Fruit fly (Drosophila melanogaster) whole organism, adult: ENCODE measurements around the gene eIF2D.
A peak's percentile ranks its signal among the peaks of the same experiment; 100 is the strongest.

ENCODE experiments used
- CG11617 ChIP-seq: fragments of 200-800 bp; sonication (Bioruptor generic); optimal IDR thresholded peaks from 2 replicates; lab custom pipeline; 2017; ENCODE audit warnings: mild to moderate bottlenecking, missing biosample characterization, missing genetic modification reagents, missing genetic modification characterization
- CG12768 ChIP-seq: fragments of 200-800 bp; sonication (Bioruptor generic); optimal IDR thresholded peaks from 2 replicates; lab custom pipeline; 2017; ENCODE audit warnings: missing biosample characterization, missing genetic modification characterization, mild to moderate bottlenecking, moderate library complexity, missing genetic modification reagents
- CG14711 ChIP-seq: fragments of 200-800 bp; sonication (Bioruptor generic); optimal IDR thresholded peaks from 2 replicates; lab custom pipeline; 2018; ENCODE audit warnings: missing biosample characterization, mild to moderate bottlenecking, missing genetic modification characterization, moderate library complexity
- CG1620 ChIP-seq: fragments of 200-800 bp; sonication (Bioruptor generic); optimal IDR thresholded peaks from 2 replicates; lab custom pipeline; 2016; ENCODE audit warnings: missing biosample characterization, missing genetic modification characterization
- CG33017 ChIP-seq: fragments of 200-800 bp; sonication (Bioruptor generic); optimal IDR thresholded peaks from 2 replicates; lab custom pipeline; 2018; ENCODE audit warnings: missing biosample characterization, mild to moderate bottlenecking, missing genetic modification characterization, moderate library complexity
- CG5204 ChIP-seq: fragments of 200-800 bp; sonication (Bioruptor generic); optimal IDR thresholded peaks from 2 replicates; lab custom pipeline; 2016; ENCODE audit warnings: missing biosample characterization, missing genetic modification characterization
- CG7045 ChIP-seq: fragments of 200-800 bp; sonication (Bioruptor generic); optimal IDR thresholded peaks from 2 replicates; lab custom pipeline; 2017; ENCODE audit warnings: missing biosample characterization, mild to moderate bottlenecking, missing genetic modification characterization
- CG7101 ChIP-seq: fragments of 200-800 bp; sonication (Bioruptor generic); optimal IDR thresholded peaks from 2 replicates; lab custom pipeline; 2018; ENCODE audit warnings: missing biosample characterization, mild to moderate bottlenecking, missing genetic modification characterization, moderate library complexity
- Clk ChIP-seq: fragments of 200-800 bp; sonication (Bioruptor generic); optimal IDR thresholded peaks from 2 replicates; lab custom pipeline; 2017; ENCODE audit warnings: missing biosample characterization, missing genetic modification characterization
- Crg-1 ChIP-seq: fragments of 200-800 bp; sonication (Bioruptor generic); optimal IDR thresholded peaks from 2 replicates; lab custom pipeline; 2016; ENCODE audit warnings: missing biosample characterization, missing genetic modification characterization
- Hr96 ChIP-seq: fragments of 200-800 bp; sonication (Bioruptor generic); optimal IDR thresholded peaks from 2 replicates; lab custom pipeline; 2016; ENCODE audit warnings: missing biosample characterization, missing genetic modification characterization
- Mnt ChIP-seq: fragments of 200-800 bp; sonication (Bioruptor generic); optimal IDR thresholded peaks from 2 replicates; lab custom pipeline; 2016; ENCODE audit warnings: missing biosample characterization, mild to moderate bottlenecking, missing genetic modification characterization
- bab1 ChIP-seq: fragments of 200-800 bp; sonication (Bioruptor generic); optimal IDR thresholded peaks from 3 replicates; lab custom pipeline; 2019; ENCODE audit warnings: missing biosample characterization, mild to moderate bottlenecking, missing genetic modification characterization, moderate library complexity
- cic ChIP-seq: fragments of 200-800 bp; sonication (Bioruptor generic); optimal IDR thresholded peaks from 2 replicates; lab custom pipeline; 2017; ENCODE audit warnings: missing biosample characterization, mild to moderate bottlenecking, missing genetic modification characterization, moderate library complexity
- cnc ChIP-seq, 2 experiments: fragments of >200 bp; optimal IDR thresholded peaks; 2 replicates each; lab custom pipeline; 2017
- kay ChIP-seq: fragments of 200-800 bp; sonication (Bioruptor generic); peaks from one replicate; lab custom pipeline; 2016; ENCODE audit warnings: missing biosample characterization, missing genetic modification characterization, borderline replicate concordance
- ovo ChIP-seq: fragments of 200-800 bp; sonication (Bioruptor generic); optimal IDR thresholded peaks from 2 replicates; lab custom pipeline; 2016; ENCODE audit warnings: missing biosample characterization, missing genetic modification characterization
- pad ChIP-seq: fragments of 200-800 bp; sonication (Bioruptor generic); optimal IDR thresholded peaks from 3 replicates; lab custom pipeline; 2017; ENCODE audit warnings: missing biosample characterization, missing genetic modification characterization, mild to moderate bottlenecking, moderate library complexity, missing genetic modification reagents
- tj ChIP-seq: fragments of 200-800 bp; sonication (Bioruptor generic); optimal IDR thresholded peaks from 3 replicates; lab custom pipeline; 2017; ENCODE audit warnings: missing biosample characterization, mild to moderate bottlenecking, missing genetic modification characterization, moderate library complexity
- toe ChIP-seq: fragments of 200-800 bp; sonication (Bioruptor generic); optimal IDR thresholded peaks from 2 replicates; lab custom pipeline; 2016; ENCODE audit warnings: missing biosample characterization, missing genetic modification characterization

Gene eIF2D

dm6 chr3R:29116167-29116725 lies 35.3 kb downstream of the eIF2D start, which contains the start of gene Atg14:
TSS of gene Atg14 (plus strand) at chr3R:29116391.
- TF ChIP-seq tj (GFP tag; lab: Kevin White, UChicago) (no peak), CG7045 (GFP tag; lab: Kevin White, UChicago) (no peak), CG5204 (no peak), cnc (optimal IDR thresholded peaks at IDR 0.05; lab: Kevin White, UChicago) (no peak), CG33017 (tag; lab: Kevin White, UChicago) (peak; percentile 12), Crg-1 (peak; percentile 40), ovo (GFP tag; lab: Kevin White, UChicago) (no peak), bab1 (GFP tag; lab: Kevin White, UChicago) (peak; percentile 47), CG12768 (peak; percentile 44), toe (GFP tag; lab: Kevin White, UChicago) (no peak), Hr96 (GFP tag; lab: Kevin White, UChicago) (peak; percentile 40), Mnt (GFP tag; lab: Kevin White, UChicago) (peak; percentile 58), CG11617 (GFP tag; lab: Kevin White, UChicago) (no peak), CG7101 (tag; lab: Kevin White, UChicago) (peak; percentile 57), Clk (GFP tag; lab: Kevin White, UChicago) (no peak), CG1620 (GFP tag; lab: Kevin White, UChicago) (peak; percentile 12), pad (peak; percentile 52), cic (GFP tag; lab: Kevin White, UChicago) (peak; percentile 37), CG14711 (peak; percentile 34), kay (GFP tag; lab: Kevin White, UChicago) (no peak)

DNA sequence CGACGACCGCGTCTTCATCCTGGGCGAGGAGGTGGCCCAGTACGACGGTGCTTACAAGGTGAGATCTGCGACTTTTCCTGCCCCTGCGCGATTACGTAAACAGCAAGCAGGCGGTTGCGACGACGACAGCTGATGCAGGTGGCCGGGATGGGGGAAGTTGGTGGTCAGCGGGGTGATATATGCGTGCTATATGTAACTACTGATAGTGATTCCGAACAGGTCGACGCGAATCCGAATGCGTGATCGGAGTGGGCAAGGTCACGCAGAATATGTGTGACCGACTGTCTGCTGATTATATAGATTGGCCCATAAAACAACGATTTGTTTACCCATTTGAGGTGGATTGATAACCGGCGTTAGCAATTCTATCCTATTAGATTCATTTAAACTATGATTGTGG lies 38.2 kb downstream of the eIF2D start:
- TF ChIP-seq CG5204: no peak
- no peak for TF ChIP-seq CG33017 (tag; lab: Kevin White, UChicago)
- TF ChIP-seq ovo (GFP tag; lab: Kevin White, UChicago): no peak
- TF ChIP-seq CG7101 (tag; lab: Kevin White, UChicago): no peak
- no peak for TF ChIP-seq kay (GFP tag; lab: Kevin White, UChicago)
- TF ChIP-seq cic (GFP tag; lab: Kevin White, UChicago): no peak
- TF ChIP-seq pad: no peak
- no peak for TF ChIP-seq tj (GFP tag; lab: Kevin White, UChicago)
- no peak for TF ChIP-seq CG12768
- no peak for TF ChIP-seq cnc (optimal IDR thresholded peaks at IDR 0.05; lab: Kevin White, UChicago)
- no peak for TF ChIP-seq CG7045 (GFP tag; lab: Kevin White, UChicago)
- TF ChIP-seq CG1620 (GFP tag; lab: Kevin White, UChicago): no peak
- TF ChIP-seq Clk (GFP tag; lab: Kevin White, UChicago): no peak
- TF ChIP-seq Crg-1: no peak
- no peak for TF ChIP-seq Hr96 (GFP tag; lab: Kevin White, UChicago)
- no peak for TF ChIP-seq CG14711

DNA sequence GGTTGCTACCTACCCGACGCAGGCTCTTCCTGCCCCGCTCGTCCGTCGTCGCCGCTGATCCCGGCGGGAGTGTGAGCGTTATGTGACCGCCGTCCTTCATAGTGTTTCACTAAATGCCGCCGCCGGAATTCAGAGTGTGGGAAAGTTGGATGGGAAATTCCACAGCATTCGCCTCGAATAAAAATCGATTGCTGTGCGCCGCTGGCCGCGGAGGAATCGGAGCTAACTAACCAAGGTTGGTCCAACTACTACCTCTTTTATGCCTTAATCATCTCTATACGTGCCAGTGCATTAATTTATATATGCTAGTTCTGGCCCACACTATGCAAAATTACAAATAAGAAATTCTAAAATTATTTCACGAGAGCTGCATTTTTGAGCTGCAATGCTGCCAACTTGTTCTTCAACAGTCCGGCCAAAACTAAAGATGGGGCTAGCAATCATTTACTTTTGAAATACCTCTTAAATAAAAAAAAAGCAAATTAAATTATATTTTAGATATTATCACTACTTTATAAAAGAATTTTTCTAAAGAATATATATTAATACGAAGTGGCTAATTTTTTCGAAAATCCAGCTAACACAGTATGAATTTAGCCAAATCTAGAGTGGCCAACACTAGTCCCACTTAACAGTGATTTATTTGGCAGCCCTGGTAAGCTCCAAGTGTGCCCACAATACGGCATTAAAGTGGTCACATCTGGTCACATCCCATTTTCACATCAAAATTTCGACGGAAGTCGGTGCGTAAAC lies 39.0 kb downstream of the eIF2D start, which contains the start of the genes alpha-Man-Ib and Pdhb:
alpha-Man-Ib (minus strand) TSS at position 425 of the 753 bp plus-strand sequence.
Pdhb (plus strand) TSS at position 674 of the 753 bp plus-strand sequence.
- TF ChIP-seq Hr96 (GFP tag; lab: Kevin White, UChicago) (peak; percentile 41), CG33017 (tag; lab: Kevin White, UChicago) (peak; percentile 72), CG7101 (tag; lab: Kevin White, UChicago) (peak; percentile 85), CG11617 (GFP tag; lab: Kevin White, UChicago) (peak; percentile 73), toe (GFP tag; lab: Kevin White, UChicago) (no peak), CG14711 (peak; percentile 74), CG1620 (GFP tag; lab: Kevin White, UChicago) (peak; percentile 64), cic (GFP tag; lab: Kevin White, UChicago) (peak; percentile 22), pad (peak; percentile 56), Clk (GFP tag; lab: Kevin White, UChicago) (peak; percentile 50), Mnt (GFP tag; lab: Kevin White, UChicago) (peak; percentile 71), CG5204 (no peak), bab1 (GFP tag; lab: Kevin White, UChicago) (peak; percentile 78), CG12768 (peak; percentile 71), ovo (GFP tag; lab: Kevin White, UChicago) (peak; percentile 60), CG7045 (GFP tag; lab: Kevin White, UChicago) (peak; percentile 78), Crg-1 (peak; percentile 59), tj (GFP tag; lab: Kevin White, UChicago) (peak; percentile 63), cnc (optimal IDR thresholded peaks at IDR 0.05; lab: Kevin White, UChicago) (no peak), kay (GFP tag; lab: Kevin White, UChicago) (no peak)

- TF ChIP-seq CG7101 (tag; lab: Kevin White, UChicago): no peak
- peak; percentile 60 for TF ChIP-seq cic (GFP tag; lab: Kevin White, UChicago)
- peak; percentile 9 for TF ChIP-seq CG33017 (tag; lab: Kevin White, UChicago)
These were observed 39.8 kb downstream of the eIF2D start for dm6 chr3R:29111795-29112194.

DNA sequence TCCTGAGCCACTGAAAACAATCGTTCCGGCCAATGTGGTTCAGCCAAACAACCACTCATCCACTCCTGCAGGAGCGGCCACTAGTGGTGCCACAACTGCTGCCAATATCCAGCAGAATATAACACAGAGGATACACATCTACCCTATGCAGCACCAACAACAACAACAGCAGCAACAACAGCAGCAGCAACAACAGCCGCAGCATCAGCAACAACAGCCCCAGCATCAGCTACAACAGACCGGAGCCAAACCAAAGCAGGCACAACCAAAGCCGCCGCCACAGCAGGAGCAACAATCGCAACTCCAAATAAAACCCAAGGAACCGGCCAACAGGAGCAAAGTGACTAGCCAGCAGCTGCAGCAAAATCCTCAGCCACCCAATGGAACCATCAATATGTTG lies 48.4 kb downstream of the eIF2D start:
- TF ChIP-seq cnc (optimal IDR thresholded peaks at IDR 0.05; lab: Kevin White, UChicago): no peak
- TF ChIP-seq CG12768: no peak
- no peak for TF ChIP-seq Crg-1
- no peak for TF ChIP-seq Hr96 (GFP tag; lab: Kevin White, UChicago)
- no peak for TF ChIP-seq toe (GFP tag; lab: Kevin White, UChicago)
- no peak for TF ChIP-seq CG11617 (GFP tag; lab: Kevin White, UChicago)
- TF ChIP-seq kay (GFP tag; lab: Kevin White, UChicago): no peak
- TF ChIP-seq CG5204: no peak
